Fruit fly (Drosophila melanogaster) whole organism, embryonic: ENCODE data around the gene Pdxk.

ENCODE experiments used
- CG11456 ChIP-seq: fragments of 200-800 bp; sonication (Bioruptor generic); IDR thresholded peaks from 3 replicates; pipeline ENCODE4 v1.3.6; 2022; ENCODE audit warnings: missing biosample characterization, missing genetic modification characterization
- Kr ChIP-seq: fragments of 200-800 bp; sonication (Bioruptor generic); optimal IDR thresholded peaks from 2 replicates; lab custom pipeline; 2017; ENCODE audit warnings: missing biosample characterization, mild to moderate bottlenecking, missing genetic modification characterization
- MTF-1 ChIP-seq: fragments of 200-800 bp; sonication (Bioruptor generic); optimal IDR thresholded peaks from 2 replicates; lab custom pipeline; 2018; ENCODE audit warnings: missing biosample characterization, mild to moderate bottlenecking, missing genetic modification characterization, borderline replicate concordance
- crc ChIP-seq: fragments of 200-800 bp; sonication (Bioruptor generic); optimal IDR thresholded peaks from 2 replicates; lab custom pipeline; 2016; ENCODE audit warnings: missing biosample characterization, missing genetic modification characterization
- run ChIP-seq: fragments of 200-800 bp; sonication (Bioruptor generic); optimal IDR thresholded peaks from 3 replicates; lab custom pipeline; 2018; ENCODE audit warnings: missing biosample characterization, mild to moderate bottlenecking, missing genetic modification characterization
- ttk ChIP-seq: fragments of 200-800 bp; sonication (Bioruptor generic); IDR thresholded peaks from 2 replicates; pipeline ENCODE4 v2.1.2; 2022; ENCODE audit warnings: missing biosample characterization, missing genetic modification characterization
- usp ChIP-seq: fragments of >200 bp; optimal IDR thresholded peaks from 2 replicates; lab custom pipeline; 2017; ENCODE audit warnings: missing biosample characterization, missing genetic modification characterization

DNA sequence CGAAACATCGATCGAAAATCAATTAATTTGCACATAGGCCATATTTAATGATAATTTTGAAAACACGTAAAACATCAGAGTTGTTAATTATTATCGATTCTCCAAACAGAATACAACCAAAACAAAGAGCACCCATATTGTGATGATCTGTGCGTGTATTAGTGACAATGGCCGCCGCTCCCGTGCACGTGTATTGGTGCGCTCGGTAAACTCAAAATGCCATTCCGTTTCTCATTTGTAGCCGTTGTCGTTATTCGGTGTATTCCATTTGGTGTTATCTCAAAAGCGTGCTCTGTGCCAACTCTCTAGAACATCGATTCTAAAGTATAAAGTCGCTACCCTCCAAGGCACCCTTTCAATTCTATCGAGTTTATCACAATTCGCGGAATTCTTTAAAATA lies 19.3 kb upstream of the Pdxk start:
- no peak for TF ChIP-seq MTF-1
- TF ChIP-seq CG11456 (GFP tag; lab: Robert Waterston, UW), result no peak
- TF ChIP-seq crc (GFP tag; lab: Kevin White, UChicago), result no peak
- no peak for TF ChIP-seq usp
- TF ChIP-seq run (tag; lab: Kevin White, UChicago), result no peak
- no peak for TF ChIP-seq ttk
- no peak for TF ChIP-seq Kr (GFP tag; lab: Kevin White, UChicago)
